Fruit fly (Drosophila melanogaster) whole organism, wandering third instar larva: ENCODE data around the gene swm.

ENCODE experiments used
- Abd-B ChIP-seq: fragments of >200 bp; optimal IDR thresholded peaks from 2 replicates; lab custom pipeline; 2017; ENCODE audit warnings: missing biosample characterization, missing genetic modification characterization
- CG32264 ChIP-seq: fragments of 200-800 bp; sonication (Bioruptor generic); optimal IDR thresholded peaks from 2 replicates; lab custom pipeline; 2016; ENCODE audit warnings: missing biosample characterization, missing genetic modification characterization
- CG9705 ChIP-seq: fragments of 200-800 bp; sonication (Bioruptor generic); optimal IDR thresholded peaks from 2 replicates; lab custom pipeline; 2018; ENCODE audit warnings: missing biosample characterization, mild to moderate bottlenecking, missing genetic modification characterization
- CrebA ChIP-seq: fragments of 200-800 bp; sonication (Bioruptor generic); optimal IDR thresholded peaks from 2 replicates; lab custom pipeline; 2016; ENCODE audit warnings: missing biosample characterization, mild to moderate bottlenecking, missing genetic modification characterization, borderline replicate concordance
- Dif ChIP-seq: fragments of 200-275, 200-300 bp; sonication (Bioruptor generic); optimal IDR thresholded peaks from 2 replicates; lab custom pipeline; 2018; ENCODE audit warnings: missing biosample characterization, missing genetic modification characterization; ENCODE audit not compliant: partially characterized antibody
- GATAd ChIP-seq: sonication (Bioruptor generic); optimal IDR thresholded peaks from 2 replicates; lab custom pipeline; 2016; ENCODE audit warnings: missing biosample characterization, missing genetic modification characterization
- HLH106 ChIP-seq: fragments of 200-800 bp; optimal IDR thresholded peaks from 3 replicates; lab custom pipeline; 2019; ENCODE audit warnings: missing biosample characterization, mild to moderate bottlenecking, missing genetic modification characterization, moderate library complexity
- Hnf4 ChIP-seq: fragments of 200-800 bp; sonication (Bioruptor generic); optimal IDR thresholded peaks from 2 replicates; lab custom pipeline; 2016; ENCODE audit warnings: missing biosample characterization, mild to moderate bottlenecking, missing genetic modification characterization
- Hr78 ChIP-seq: fragments of >200 bp; optimal IDR thresholded peaks from 2 replicates; lab custom pipeline; 2017; ENCODE audit warnings: missing biosample characterization, missing genetic modification characterization
- Hr83 ChIP-seq: fragments of 200-300 bp; sonication (Bioruptor generic); optimal IDR thresholded peaks from 2 replicates; lab custom pipeline; 2016; ENCODE audit warnings: missing biosample characterization, mild to moderate bottlenecking, missing genetic modification characterization, moderate library complexity; ENCODE audit not compliant: poor library complexity, severe bottlenecking
- Jra ChIP-seq: sonication (Bioruptor generic); optimal IDR thresholded peaks from 2 replicates; lab custom pipeline; 2016; ENCODE audit warnings: missing biosample characterization, missing genetic modification characterization
- Mio ChIP-seq: sonication (Bioruptor generic); optimal IDR thresholded peaks from 2 replicates; lab custom pipeline; 2016; ENCODE audit warnings: missing biosample characterization, missing genetic modification characterization
- Myc ChIP-seq: fragments of >200 bp; optimal IDR thresholded peaks from 2 replicates; lab custom pipeline; 2017
- N ChIP-seq: fragments of >200 bp; optimal IDR thresholded peaks from 2 replicates; lab custom pipeline; 2018; ENCODE audit warnings: missing biosample characterization, missing external identifiers, missing genetic modification characterization
- OdsH ChIP-seq: fragments of 200-800 bp; sonication (Bioruptor generic); optimal IDR thresholded peaks from 2 replicates; lab custom pipeline; 2016; ENCODE audit warnings: missing biosample characterization, mild to moderate bottlenecking, missing genetic modification characterization
- Rel ChIP-seq, 2 experiments: fragments of 200-800 bp; sonication (Bioruptor generic) in 1 of 2; optimal IDR thresholded peaks; 2 replicates in 1 of 2; 3 replicates in 1 of 2; lab custom pipeline; 2016 to 2019; ENCODE audit warnings: mild to moderate bottlenecking in 2 of 2, missing biosample characterization in 2 of 2, missing genetic modification characterization in 2 of 2, moderate library complexity in 1 of 2
- Sp1 ChIP-seq: fragments of 200-800 bp; sonication (Bioruptor generic); optimal IDR thresholded peaks from 3 replicates; lab custom pipeline; 2019; ENCODE audit warnings: missing biosample characterization, mild to moderate bottlenecking, missing genetic modification characterization, moderate library complexity
- br ChIP-seq: fragments of 200-800 bp; sonication (Bioruptor generic); optimal IDR thresholded peaks from 2 replicates; lab custom pipeline; 2016; ENCODE audit warnings: missing biosample characterization, missing genetic modification characterization
- brk ChIP-seq: fragments of 200-800 bp; sonication (Bioruptor generic); optimal IDR thresholded peaks from 2 replicates; lab custom pipeline; 2016; ENCODE audit warnings: missing biosample characterization, mild to moderate bottlenecking, missing genetic modification characterization
- dl ChIP-seq, 2 experiments: fragments of 175-275, 200-275 bp in 1 of 2; fragments of 200-275 bp in 1 of 2; sonication (Bioruptor generic); optimal IDR thresholded peaks; lab custom pipeline; 2018; ENCODE audit warnings: mild to moderate bottlenecking in 2 of 2, missing biosample characterization in 2 of 2, missing genetic modification characterization in 2 of 2, moderate library complexity in 2 of 2; ENCODE audit not compliant: partially characterized antibody in 2 of 2, insufficient read depth in 1 of 2
- dsf ChIP-seq: sonication (Bioruptor generic); optimal IDR thresholded peaks from 2 replicates; lab custom pipeline; 2016; ENCODE audit warnings: missing biosample characterization, missing genetic modification characterization, borderline replicate concordance
- ey ChIP-seq: fragments of 200-800 bp; sonication (Bioruptor generic); optimal IDR thresholded peaks from 2 replicates; lab custom pipeline; 2016; ENCODE audit warnings: missing biosample characterization, missing genetic modification characterization
- foxo ChIP-seq, 2 experiments: fragments of 200-800 bp; sonication (Bioruptor generic); optimal IDR thresholded peaks; 2 replicates in 1 of 2; 3 replicates in 1 of 2; lab custom pipeline; 2016 to 2017; ENCODE audit warnings: missing biosample characterization in 2 of 2, missing genetic modification characterization in 2 of 2
- fru ChIP-seq: fragments of 200-800 bp; sonication (Bioruptor generic); optimal IDR thresholded peaks from 3 replicates; lab custom pipeline; 2016; ENCODE audit warnings: missing biosample characterization, mild to moderate bottlenecking, missing genetic modification characterization
- h ChIP-seq: fragments of 200-800 bp; sonication (Bioruptor generic); optimal IDR thresholded peaks from 3 replicates; lab custom pipeline; 2016; ENCODE audit warnings: missing biosample characterization, mild to moderate bottlenecking, missing genetic modification characterization
- jim ChIP-seq: fragments of 175-275, 200-325 bp; sonication (Bioruptor generic); optimal IDR thresholded peaks from 2 replicates; lab custom pipeline; 2016; ENCODE audit warnings: missing biosample characterization, mild to moderate bottlenecking, missing genetic modification characterization
- pan ChIP-seq: fragments of >200 bp; optimal IDR thresholded peaks from 2 replicates; lab custom pipeline; 2017
- psq ChIP-seq: fragments of 200-800 bp; sonication (Bioruptor generic); optimal IDR thresholded peaks from 3 replicates; lab custom pipeline; 2017; ENCODE audit warnings: missing biosample characterization, mild to moderate bottlenecking, missing genetic modification characterization, moderate library complexity
- rgr ChIP-seq: fragments of 200-800 bp; sonication (Bioruptor generic); optimal IDR thresholded peaks from 3 replicates; lab custom pipeline; 2016; ENCODE audit warnings: missing biosample characterization, mild to moderate bottlenecking, missing genetic modification characterization
- sage ChIP-seq: fragments of 200-800 bp; sonication (Bioruptor generic); optimal IDR thresholded peaks from 2 replicates; lab custom pipeline; 2016; ENCODE audit warnings: missing biosample characterization, mild to moderate bottlenecking, missing genetic modification characterization
- sv ChIP-seq: fragments of 200-800 bp; sonication (Bioruptor generic); optimal IDR thresholded peaks from 3 replicates; lab custom pipeline; 2016; ENCODE audit warnings: missing biosample characterization, missing genetic modification characterization
- tai ChIP-seq: sonication (Bioruptor generic); optimal IDR thresholded peaks from 2 replicates; lab custom pipeline; 2016; ENCODE audit warnings: missing biosample characterization, missing genetic modification characterization
- usp ChIP-seq: fragments of >200 bp; optimal IDR thresholded peaks from 2 replicates; lab custom pipeline; 2017; ENCODE audit warnings: missing biosample characterization, missing genetic modification characterization
- woc ChIP-seq: sonication (Bioruptor generic); optimal IDR thresholded peaks from 2 replicates; lab custom pipeline; 2016; ENCODE audit warnings: missing biosample characterization, mild to moderate bottlenecking, missing genetic modification characterization

The swm gene

dm6 chr2L:19489997-19490461, 3.0 kb upstream of the swm start, which contains the start of the genes CG10194 and CG18094:
CG10194 (minus strand) TSS chr2L:19490104.
CG18094 (plus strand) TSS chr2L:19490262.
- TF ChIP-seq ey (GFP tag; lab: Kevin White, UChicago) (peak; percentile 43), Myc (lab: Kevin White, UChicago) (no peak), woc (no peak), Sp1 (peak; percentile 51), CG32264 (GFP tag; lab: Kevin White, UChicago) (no peak), rgr (peak; percentile 83), CrebA (no peak), dsf (GFP tag; lab: Kevin White, UChicago) (no peak), dl (GFP tag; optimal IDR thresholded peaks at IDR 0.05; lab: Kevin White, UChicago; ENCODE audit: insufficient read depth in 1 of 2, partially characterized antibody in 2 of 2) (no peak), foxo (GFP tag; optimal IDR thresholded peaks at IDR 0.05; lab: Kevin White, UChicago) (peak in 1 of 2 experiments; percentile 73), Rel (GFP tag; optimal IDR thresholded peaks at IDR 0.05; lab: Kevin White, UChicago) (no peak), Rel (tag; optimal IDR thresholded peaks at IDR 0.05; lab: Kevin White, UChicago) (no peak), tai (no peak), psq (peak; percentile 58), Abd-B (GFP tag; lab: Kevin White, UChicago) (no peak), Hr83 (GFP tag; lab: Kevin White, UChicago) (peak; percentile 3), HLH106 (peak; percentile 51), OdsH (GFP tag; lab: Kevin White, UChicago) (peak; percentile 74), fru (GFP tag; lab: Kevin White, UChicago) (no peak), Dif (GFP tag; lab: Kevin White, UChicago) (no peak), Hr78 (GFP tag; lab: Kevin White, UChicago) (no peak), usp (GFP tag; lab: Kevin White, UChicago) (no peak), Hnf4 (GFP tag; lab: Kevin White, UChicago) (no peak), brk (GFP tag; lab: Kevin White, UChicago) (no peak), br (GFP tag; lab: Kevin White, UChicago) (no peak), h (GFP tag; lab: Kevin White, UChicago) (peak; percentile 77), sv (GFP tag; lab: Kevin White, UChicago) (no peak)

- no peak for TF ChIP-seq Rel (GFP tag; optimal IDR thresholded peaks at IDR 0.05; lab: Kevin White, UChicago)
- peak; percentile 33 for TF ChIP-seq Rel (tag; optimal IDR thresholded peaks at IDR 0.05; lab: Kevin White, UChicago)
- TF ChIP-seq usp (GFP tag; lab: Kevin White, UChicago) = no peak
Observed at dm6 chr2L:19497983-19498382, 4.9 kb downstream of the swm start, which contains the start of gene Top3alpha. Top3alpha (plus strand) TSS chr2L:19498168.

- TF ChIP-seq Hr78 (GFP tag; lab: Kevin White, UChicago) (no peak), Rel (GFP tag; optimal IDR thresholded peaks at IDR 0.05; lab: Kevin White, UChicago) (no peak), Rel (tag; optimal IDR thresholded peaks at IDR 0.05; lab: Kevin White, UChicago) (peak; percentile 89)
- TF ChIP-seq, all 38 proteins: peak for 1
Observed at dm6 chr2L:19506323-19506722, 13.3 kb downstream of the swm start.

- TF ChIP-seq OdsH (GFP tag; lab: Kevin White, UChicago) (peak; percentile 43), jim (GFP tag; lab: Kevin White, UChicago) (no peak), h (GFP tag; lab: Kevin White, UChicago) (peak; percentile 73), Hr83 (GFP tag; lab: Kevin White, UChicago) (peak; percentile 92), CrebA (no peak), Dif (GFP tag; lab: Kevin White, UChicago) (no peak), Hnf4 (GFP tag; lab: Kevin White, UChicago) (no peak), GATAd (no peak), psq (no peak), dsf (GFP tag; lab: Kevin White, UChicago) (no peak), Myc (lab: Kevin White, UChicago) (peak; percentile 19), ey (GFP tag; lab: Kevin White, UChicago) (peak; percentile 42), CG32264 (GFP tag; lab: Kevin White, UChicago) (peak; percentile 13), fru (GFP tag; lab: Kevin White, UChicago) (peak; percentile 52), br (GFP tag; lab: Kevin White, UChicago) (peak; percentile 42), rgr (peak; percentile 57), brk (GFP tag; lab: Kevin White, UChicago) (no peak), dl (GFP tag; optimal IDR thresholded peaks at IDR 0.05; lab: Kevin White, UChicago; ENCODE audit: insufficient read depth in 1 of 2, partially characterized antibody in 2 of 2) (no peak), sage (GFP tag; lab: Kevin White, UChicago) (no peak), sv (GFP tag; lab: Kevin White, UChicago) (peak; percentile 16), N (GFP tag; lab: Kevin White, UChicago) (no peak), CG9705 (GFP tag; lab: Kevin White, UChicago) (peak; percentile 30), Hr78 (GFP tag; lab: Kevin White, UChicago) (no peak), usp (GFP tag; lab: Kevin White, UChicago) (no peak), Mio (no peak), tai (no peak), Rel (GFP tag; optimal IDR thresholded peaks at IDR 0.05; lab: Kevin White, UChicago) (no peak), Rel (tag; optimal IDR thresholded peaks at IDR 0.05; lab: Kevin White, UChicago) (no peak), Sp1 (no peak), Jra (GFP tag; lab: Kevin White, UChicago) (no peak), foxo (GFP tag; optimal IDR thresholded peaks at IDR 0.05; lab: Kevin White, UChicago) (peak in 1 of 2 experiments; percentile 66), pan (no peak)
Observed at dm6 chr2L:19508361-19508918, 15.4 kb downstream of the swm start, which contains the start of gene cyst. cyst (minus strand) TSS chr2L:19508764.
